Worm (Caenorhabditis elegans) whole organism, mixed stage, embryonic: ENCODE results near the gene clec-128.

Experiments
- M03D4.4 ChIP-seq: sonication (generic microtip); optimal IDR thresholded peaks from 2 replicates; lab custom pipeline; 2017; ENCODE audit warnings: mild to moderate bottlenecking, missing genetic modification characterization, missing compliant biosample characterization
- bed-3 ChIP-seq: fragments of 200-800 bp; sonication (Bioruptor generic); optimal IDR thresholded peaks from 3 replicates; lab custom pipeline; 2018; ENCODE audit warnings: mild to moderate bottlenecking, missing genetic modification characterization, moderate library complexity, missing compliant biosample characterization
- blmp-1 ChIP-seq: fragments of 150-350 bp; optimal IDR thresholded peaks from 2 replicates; lab custom pipeline; 2014; ENCODE audit warnings: missing biosample characterization, missing genetic modification characterization
- ceh-39 ChIP-seq: fragments of 150-350 bp; optimal IDR thresholded peaks from 2 replicates; lab custom pipeline; 2014; ENCODE audit warnings: missing biosample characterization, missing genetic modification characterization
- ceh-43 ChIP-seq: fragments of 200-800 bp; sonication (Bioruptor generic); optimal IDR thresholded peaks from 2 replicates; lab custom pipeline; 2018; ENCODE audit warnings: mild to moderate bottlenecking, missing genetic modification characterization, moderate library complexity, missing compliant biosample characterization
- ceh-83 ChIP-seq: fragments of 200-800 bp; sonication (Bioruptor generic); optimal IDR thresholded peaks from 2 replicates; lab custom pipeline; 2018; ENCODE audit warnings: mild to moderate bottlenecking, missing genetic modification characterization, missing compliant biosample characterization
- ces-1 ChIP-seq: fragments of 150-350 bp; optimal IDR thresholded peaks from 2 replicates; lab custom pipeline; 2014; ENCODE audit warnings: missing biosample characterization, missing genetic modification reagents, missing genetic modification characterization
- drap-1 ChIP-seq: fragments of 200-800 bp; sonication (Bioruptor generic); optimal IDR thresholded peaks from 3 replicates; lab custom pipeline; 2018; ENCODE audit warnings: mild to moderate bottlenecking, missing genetic modification characterization, missing compliant biosample characterization
- elt-1 ChIP-seq: sonication (generic microtip); optimal IDR thresholded peaks from 2 replicates; lab custom pipeline; 2017; ENCODE audit warnings: missing genetic modification characterization, mild to moderate bottlenecking, missing compliant biosample characterization, antibody characterized with exemption, moderate library complexity, borderline replicate concordance; ENCODE audit not compliant: insufficient read depth
- elt-3 ChIP-seq: fragments of 150-350 bp; optimal IDR thresholded peaks from 2 replicates; lab custom pipeline; 2014; ENCODE audit warnings: missing biosample characterization, missing genetic modification characterization
- ham-2 ChIP-seq: fragments of 200-800 bp; sonication (Bioruptor generic); optimal IDR thresholded peaks from 2 replicates; lab custom pipeline; 2018; ENCODE audit warnings: mild to moderate bottlenecking, missing genetic modification characterization, missing compliant biosample characterization
- hlh-1 ChIP-seq: fragments of 150-350 bp; optimal IDR thresholded peaks from 2 replicates; lab custom pipeline; 2014; ENCODE audit warnings: missing biosample characterization, missing genetic modification reagents, missing genetic modification characterization
- lin-13 ChIP-seq: fragments of 150-350 bp; optimal IDR thresholded peaks from 2 replicates; lab custom pipeline; 2014; ENCODE audit warnings: missing biosample characterization, missing genetic modification characterization
- lin-32 ChIP-seq: fragments of 200-800 bp; sonication (Bioruptor generic); optimal IDR thresholded peaks from 2 replicates; lab custom pipeline; 2018; ENCODE audit warnings: mild to moderate bottlenecking, missing genetic modification characterization, missing compliant biosample characterization
- lsy-2 ChIP-seq: fragments of 150-350 bp; optimal IDR thresholded peaks from 2 replicates; lab custom pipeline; 2014; ENCODE audit warnings: missing biosample characterization, missing genetic modification characterization
- mab-5 ChIP-seq: fragments of 150-350 bp; optimal IDR thresholded peaks from 2 replicates; lab custom pipeline; 2014; ENCODE audit warnings: missing biosample characterization, missing genetic modification characterization
- mep-1 ChIP-seq: fragments of 150-350 bp; optimal IDR thresholded peaks from 2 replicates; lab custom pipeline; 2017; ENCODE audit warnings: missing biosample characterization, missing genetic modification reagents, missing genetic modification characterization, inconsistent platforms
- mls-2 ChIP-seq: sonication (generic microtip); optimal IDR thresholded peaks from 2 replicates; lab custom pipeline; 2016; ENCODE audit warnings: mild to moderate bottlenecking, missing genetic modification characterization, moderate library complexity, missing compliant biosample characterization
- nhr-12 ChIP-seq: fragments of 150-350 bp; optimal IDR thresholded peaks from 2 replicates; lab custom pipeline; 2014; ENCODE audit warnings: missing biosample characterization, missing genetic modification characterization
- nhr-2 ChIP-seq: fragments of 150-350 bp; optimal IDR thresholded peaks from 2 replicates; lab custom pipeline; 2014; ENCODE audit warnings: missing biosample characterization, missing genetic modification characterization
- nhr-237 ChIP-seq: fragments of 150-350 bp; optimal IDR thresholded peaks from 2 replicates; lab custom pipeline; 2014; ENCODE audit warnings: missing biosample characterization, missing genetic modification characterization
- nhr-28 ChIP-seq: fragments of 150-350 bp; optimal IDR thresholded peaks from 2 replicates; lab custom pipeline; 2014; ENCODE audit warnings: missing biosample characterization, missing genetic modification characterization
- nhr-76 ChIP-seq: sonication (generic microtip); optimal IDR thresholded peaks from 2 replicates; lab custom pipeline; 2017; ENCODE audit warnings: missing biosample characterization, missing genetic modification characterization
- pha-4 ChIP-seq: fragments of 150-350 bp; optimal IDR thresholded peaks from 2 replicates; lab custom pipeline; 2018; ENCODE audit warnings: missing biosample characterization, missing genetic modification reagents, missing genetic modification characterization
- sem-2 ChIP-seq: fragments of 200-800 bp; sonication (Bioruptor generic); optimal IDR thresholded peaks from 2 replicates; lab custom pipeline; 2018; ENCODE audit warnings: mild to moderate bottlenecking, missing genetic modification characterization, missing compliant biosample characterization
- snpc-4 ChIP-seq: fragments of 150-350 bp; optimal IDR thresholded peaks from 2 replicates; lab custom pipeline; 2014; ENCODE audit warnings: missing biosample characterization, missing genetic modification characterization
- sptf-1 ChIP-seq: sonication (generic microtip); optimal IDR thresholded peaks from 2 replicates; lab custom pipeline; 2017; ENCODE audit warnings: mild to moderate bottlenecking, missing genetic modification characterization, moderate library complexity, missing compliant biosample characterization
- tbx-8 ChIP-seq: fragments of 200-800 bp; sonication (Bioruptor generic); optimal IDR thresholded peaks from 2 replicates; lab custom pipeline; 2018; ENCODE audit warnings: mild to moderate bottlenecking, missing genetic modification characterization, moderate library complexity, missing compliant biosample characterization
- unc-120 ChIP-seq: sonication (generic microtip); optimal IDR thresholded peaks from 2 replicates; lab custom pipeline; 2017; ENCODE audit warnings: missing genetic modification characterization, missing compliant biosample characterization; ENCODE audit not compliant: poor library complexity, severe bottlenecking
- unc-39 ChIP-seq: fragments of 150-350 bp; optimal IDR thresholded peaks from 2 replicates; lab custom pipeline; 2014; ENCODE audit warnings: missing biosample characterization, missing genetic modification characterization
- unc-62 ChIP-seq: fragments of 150-350 bp; optimal IDR thresholded peaks from 2 replicates; lab custom pipeline; 2014; ENCODE audit warnings: missing biosample characterization, missing genetic modification reagents, missing genetic modification characterization
- zip-8 ChIP-seq: fragments of 150-350 bp; optimal IDR thresholded peaks from 2 replicates; lab custom pipeline; 2014; ENCODE audit warnings: missing biosample characterization, missing genetic modification characterization
- ztf-11 ChIP-seq: fragments of 150-350 bp; optimal IDR thresholded peaks from 2 replicates; lab custom pipeline; 2014; ENCODE audit warnings: missing biosample characterization, missing genetic modification characterization

The clec-128 gene

DNA sequence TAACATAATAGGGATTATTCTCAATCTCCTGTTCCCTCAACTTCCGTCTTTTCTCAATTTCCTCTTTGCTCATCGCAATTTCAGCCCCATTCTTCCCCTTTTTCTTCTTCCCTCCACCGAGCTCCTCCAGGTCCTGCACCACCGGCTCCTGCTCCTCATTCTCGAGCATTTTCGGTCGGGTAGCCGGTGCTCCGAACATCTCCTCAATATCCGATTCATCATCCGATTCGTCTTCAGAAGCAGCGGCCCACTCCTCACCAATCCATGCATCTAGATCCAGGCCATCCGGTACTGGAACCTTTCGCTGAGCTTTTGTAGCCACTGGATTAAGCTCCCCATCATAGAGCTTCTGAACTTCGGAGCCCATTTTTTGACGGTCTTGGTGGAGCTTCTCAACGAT, 30.7 kb downstream of the clec-128 start:
- no peak for TF ChIP-seq zip-8 (tag; lab: Kevin White, UChicago)
- no peak for TF ChIP-seq ceh-43 (GFP tag; lab: Kevin White, UChicago)
- no peak for TF ChIP-seq elt-1 (tag; lab: Kevin White, UChicago)
- TF ChIP-seq nhr-2: no peak
- TF ChIP-seq M03D4.4 (tag; lab: Kevin White, UChicago): no peak
- TF ChIP-seq unc-120 (tag; lab: Kevin White, UChicago): no peak
- TF ChIP-seq nhr-237 (tag; lab: Kevin White, UChicago): no peak
- no peak for TF ChIP-seq mab-5 (tag; lab: Kevin White, UChicago)
- no peak for TF ChIP-seq lsy-2 (tag; lab: Kevin White, UChicago)
- no peak for TF ChIP-seq bed-3 (GFP tag; lab: Kevin White, UChicago)
- TF ChIP-seq elt-3 (tag; lab: Kevin White, UChicago): no peak
- TF ChIP-seq unc-62 (GFP tag; lab: Kevin White, UChicago): no peak
- TF ChIP-seq, all 35 proteins: peak for 0

DNA sequence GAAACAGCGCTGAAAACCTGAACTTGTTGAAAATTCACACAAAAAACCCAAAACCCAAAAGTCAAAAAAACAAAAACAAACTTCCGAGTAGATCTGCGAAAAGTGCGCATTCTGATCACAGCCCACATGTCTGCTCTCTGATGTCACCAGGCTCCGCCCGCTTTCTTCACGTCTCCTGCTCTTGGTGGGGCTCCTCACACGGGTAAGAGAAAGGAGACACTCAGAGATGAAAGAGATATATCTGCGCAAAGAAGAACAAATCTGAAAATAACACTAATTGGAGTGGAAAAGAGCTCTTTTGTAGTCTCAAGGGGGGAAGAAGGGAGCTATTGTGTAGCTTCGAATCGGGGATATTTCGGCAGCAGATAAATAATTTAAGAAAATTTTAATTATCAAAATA, 42.6 kb downstream of the clec-128 start, which contains the start of gene ncs-6:
Gene ncs-6 (minus strand): TSS at position 261 of the 400 bp plus-strand sequence.
- no peak for TF ChIP-seq ham-2 (GFP tag; lab: Kevin White, UChicago)

DNA sequence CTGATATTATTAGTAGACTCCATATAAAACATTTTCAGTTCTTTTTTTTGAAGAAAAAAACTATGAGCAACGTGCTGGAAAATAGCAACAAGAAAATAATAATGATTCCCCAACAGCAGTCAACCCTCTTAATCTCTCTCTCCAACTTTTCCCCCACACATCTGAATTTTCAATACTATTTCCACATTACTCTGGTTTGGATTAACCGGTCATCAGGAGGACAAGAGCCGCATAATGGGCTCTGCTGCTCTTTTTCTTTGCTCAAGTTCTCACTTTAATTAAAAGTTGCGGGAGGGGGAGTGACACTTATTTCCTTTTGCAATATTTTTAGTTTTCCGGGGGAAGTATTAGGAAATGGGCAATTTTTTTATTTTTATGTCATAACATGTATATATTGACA, 43.4 kb downstream of the clec-128 start:
- no peak for TF ChIP-seq sem-2 (GFP tag; lab: Kevin White, UChicago)
- no peak for TF ChIP-seq ces-1 (GFP tag; lab: Kevin White, UChicago)
- TF ChIP-seq nhr-12 (tag; lab: Kevin White, UChicago): no peak
- no peak for TF ChIP-seq ham-2 (GFP tag; lab: Kevin White, UChicago)
- TF ChIP-seq ceh-83 (GFP tag; lab: Kevin White, UChicago): no peak
- no peak for TF ChIP-seq nhr-2
- TF ChIP-seq sptf-1 (tag; lab: Kevin White, UChicago): no peak
- TF ChIP-seq lsy-2 (tag; lab: Kevin White, UChicago): no peak
- no peak for TF ChIP-seq nhr-28 (tag; lab: Kevin White, UChicago)
- TF ChIP-seq nhr-237 (tag; lab: Kevin White, UChicago): no peak

DNA sequence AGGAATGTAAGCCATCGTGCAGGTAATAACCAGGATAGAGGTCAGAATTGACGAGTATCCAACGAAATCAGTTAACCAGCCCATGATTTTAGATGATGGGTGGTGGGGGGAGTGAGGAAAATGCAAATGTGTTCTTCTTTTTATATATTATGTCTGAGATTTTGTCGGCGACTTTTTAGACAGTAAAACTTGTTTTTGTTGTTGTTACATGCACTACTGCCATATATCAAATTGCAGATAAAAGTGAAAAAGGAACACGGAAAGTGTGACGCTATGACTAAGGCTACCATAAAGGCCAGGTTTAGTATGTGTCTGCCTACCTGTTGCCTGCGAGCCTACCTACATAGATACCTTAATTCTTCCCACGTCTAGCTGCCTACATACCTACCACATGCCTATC, 46.7 kb downstream of the clec-128 start, which contains the start of gene col-72:
Gene col-72 (minus strand): TSS at position 101 of the 400 bp plus-strand sequence.
- TF ChIP-seq mls-2 (tag; lab: Kevin White, UChicago) (no peak), M03D4.4 (tag; lab: Kevin White, UChicago) (no peak), blmp-1 (no peak), snpc-4 (tag; lab: Kevin White, UChicago) (no peak), mab-5 (tag; lab: Kevin White, UChicago) (no peak), tbx-8 (GFP tag; lab: Kevin White, UChicago) (no peak), nhr-28 (tag; lab: Kevin White, UChicago) (no peak)

DNA sequence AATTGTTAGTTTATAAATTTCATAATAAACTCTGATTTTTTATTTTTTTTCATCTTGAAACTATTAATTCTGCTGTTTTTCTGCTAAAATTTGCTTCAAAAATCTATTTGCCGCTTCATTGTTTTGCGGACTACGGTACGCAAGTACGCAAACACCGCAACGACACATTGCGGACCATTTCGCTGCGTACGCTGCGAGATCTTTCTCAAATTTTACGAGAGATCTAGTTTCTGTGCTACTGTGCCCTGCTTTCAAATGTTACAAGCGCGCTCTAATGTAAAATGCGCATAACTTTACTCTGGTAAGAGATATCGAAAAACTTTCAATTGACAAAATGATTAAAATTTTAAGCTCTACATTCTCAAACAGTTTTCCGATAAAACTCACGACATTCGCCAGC, 47.3 kb downstream of the clec-128 start:
- peak; percentile 93 for TF ChIP-seq lsy-2 (tag; lab: Kevin White, UChicago)
- peak; percentile 70 for TF ChIP-seq mep-1 (tag; lab: Kevin White, UChicago)
- peak; percentile 21 for TF ChIP-seq ces-1 (GFP tag; lab: Kevin White, UChicago)
- peak; percentile 20 for TF ChIP-seq ham-2 (GFP tag; lab: Kevin White, UChicago)
- peak; percentile 64 for TF ChIP-seq nhr-237 (tag; lab: Kevin White, UChicago)
- TF ChIP-seq, all 35 proteins: peak for 5; not testable (repeated sequence) for 30

DNA sequence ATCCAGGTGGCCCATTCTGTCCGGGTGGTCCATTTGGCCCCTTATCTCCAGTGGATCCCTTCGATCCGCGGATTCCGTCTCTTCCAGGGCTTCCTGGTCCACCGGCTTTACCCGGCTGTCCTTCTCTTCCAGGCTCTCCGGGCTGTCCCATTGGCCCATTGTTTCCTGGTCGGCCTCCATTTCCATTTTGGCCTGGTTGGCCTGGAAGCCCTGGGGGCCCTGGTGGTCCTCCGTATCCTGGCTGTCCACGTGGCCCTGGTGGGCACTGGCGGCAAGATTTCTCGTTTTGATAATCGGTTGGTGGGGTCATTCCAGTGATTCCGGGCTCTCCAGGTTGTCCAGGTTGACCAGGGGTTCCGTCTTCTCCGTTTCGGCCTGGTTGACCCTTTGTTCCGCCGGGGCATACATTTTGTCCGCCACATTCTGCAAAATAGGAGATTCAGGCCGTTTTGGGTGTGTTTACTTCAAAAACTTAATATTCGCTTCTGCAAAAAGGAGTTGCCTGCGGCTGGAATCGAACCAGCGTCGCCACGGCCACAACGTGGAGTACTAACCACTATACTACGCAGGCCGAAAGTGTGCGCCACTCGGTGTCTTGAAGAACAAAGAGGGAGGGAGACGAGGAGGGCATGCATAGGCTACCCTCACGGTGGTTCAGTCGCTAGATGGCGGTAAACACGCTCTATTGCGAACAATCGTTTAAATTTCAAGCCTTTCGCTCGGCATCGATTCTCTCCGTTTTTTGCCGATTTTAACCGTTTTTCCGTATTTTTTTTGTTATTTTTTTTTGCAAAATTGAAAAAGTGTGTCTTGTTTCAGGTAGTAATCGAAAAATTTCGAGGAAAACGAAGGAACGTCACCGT, 49.6 kb downstream of the clec-128 start, which contains the start of gene W09G10.9:
Gene W09G10.9 (plus strand): TSS at position 813 of the 863 bp plus-strand sequence.
- TF ChIP-seq unc-39 (tag; lab: Kevin White, UChicago) (no peak), pha-4 (tag; lab: Kevin White, UChicago) (no peak), nhr-12 (tag; lab: Kevin White, UChicago) (no peak), ceh-83 (GFP tag; lab: Kevin White, UChicago) (peak; percentile 91), mls-2 (tag; lab: Kevin White, UChicago) (peak; percentile 91), ztf-11 (peak; percentile 33), ces-1 (GFP tag; lab: Kevin White, UChicago) (peak; percentile 29), bed-3 (GFP tag; lab: Kevin White, UChicago) (peak; percentile 70), tbx-8 (GFP tag; lab: Kevin White, UChicago) (peak; percentile 51), nhr-76 (tag; lab: Kevin White, UChicago) (no peak), unc-62 (GFP tag; lab: Kevin White, UChicago) (no peak), mab-5 (tag; lab: Kevin White, UChicago) (no peak), elt-1 (tag; lab: Kevin White, UChicago) (no peak), M03D4.4 (tag; lab: Kevin White, UChicago) (peak; percentile 89), ceh-39 (tag; lab: Kevin White, UChicago) (no peak), drap-1 (GFP tag; lab: Kevin White, UChicago) (peak; percentile 85), lin-32 (GFP tag; lab: Kevin White, UChicago) (peak; percentile 72), snpc-4 (tag; lab: Kevin White, UChicago) (no peak), sptf-1 (tag; lab: Kevin White, UChicago) (peak; percentile 94), zip-8 (tag; lab: Kevin White, UChicago) (no peak), lin-13 (peak; percentile 28), unc-120 (tag; lab: Kevin White, UChicago) (peak; percentile 70), ham-2 (GFP tag; lab: Kevin White, UChicago) (peak; percentile 80), lsy-2 (tag; lab: Kevin White, UChicago) (peak; percentile 34), hlh-1 (tag; lab: Kevin White, UChicago) (peak; percentile 50), ceh-43 (GFP tag; lab: Kevin White, UChicago) (peak; percentile 79), nhr-237 (tag; lab: Kevin White, UChicago) (peak; percentile 41)
